Worm (Caenorhabditis elegans): ENCODE results near the gene Y110A2AL.10.

ce11 chrII:2865355-2865754, 6.4 kb downstream of the Y110A2AL.10 start:
- no peak for TF ChIP-seq egrh-3 (GFP tag; IDR thresholded peaks at IDR 0.05)
- TF ChIP-seq akir-1 (GFP tag; optimal IDR thresholded peaks at IDR 0.05): no peak
- no peak for TF ChIP-seq lir-1 (GFP tag; conservative IDR thresholded peaks at IDR 0.05)
- no peak for TF ChIP-seq him-1 (tag; optimal IDR thresholded peaks at IDR 0.05)
- TF ChIP-seq unc-62 (GFP tag; optimal IDR thresholded peaks at IDR 0.05): no peak

Data from whole organism, young adult.